Worm (Caenorhabditis elegans): ENCODE results near the gene sto-4.

sto-4 gene

DNA sequence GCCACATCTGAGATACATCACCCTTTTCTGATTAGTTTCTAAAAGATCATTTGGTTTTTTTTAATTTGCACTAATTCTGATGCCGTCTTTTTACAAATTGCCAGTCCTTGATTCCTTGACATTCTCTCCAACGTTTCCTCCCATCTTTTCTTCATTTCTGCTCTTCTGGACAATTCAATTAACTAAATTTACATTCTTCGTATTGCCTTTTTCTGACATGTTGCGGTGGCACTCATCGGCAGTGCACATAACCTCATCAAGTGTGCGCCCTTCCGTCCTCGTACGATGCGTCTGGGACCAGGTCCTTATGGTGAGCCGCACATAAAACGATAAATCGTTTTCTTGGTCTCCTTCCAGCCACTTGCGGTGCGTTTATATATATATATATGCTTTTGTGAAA lies 4.9 kb upstream of the sto-4 start:
- TF ChIP-seq T20F7.1 (GFP tag; optimal IDR thresholded peaks at IDR 0.05): no peak
- no peak for TF ChIP-seq hlh-30 (tag; optimal IDR thresholded peaks at IDR 0.05; ENCODE audit: insufficient read depth)
- no peak for TF ChIP-seq F44E2.7 (GFP tag; IDR thresholded peaks at IDR 0.05)
- no peak for TF ChIP-seq nhr-102 (tag; optimal IDR thresholded peaks at IDR 0.05)
- TF ChIP-seq daf-12 (tag; optimal IDR thresholded peaks at IDR 0.05): no peak
- no peak for TF ChIP-seq attf-4 (tag; optimal IDR thresholded peaks at IDR 0.05)
- TF ChIP-seq F10B5.3 (tag; optimal IDR thresholded peaks at IDR 0.05): no peak

DNA sequence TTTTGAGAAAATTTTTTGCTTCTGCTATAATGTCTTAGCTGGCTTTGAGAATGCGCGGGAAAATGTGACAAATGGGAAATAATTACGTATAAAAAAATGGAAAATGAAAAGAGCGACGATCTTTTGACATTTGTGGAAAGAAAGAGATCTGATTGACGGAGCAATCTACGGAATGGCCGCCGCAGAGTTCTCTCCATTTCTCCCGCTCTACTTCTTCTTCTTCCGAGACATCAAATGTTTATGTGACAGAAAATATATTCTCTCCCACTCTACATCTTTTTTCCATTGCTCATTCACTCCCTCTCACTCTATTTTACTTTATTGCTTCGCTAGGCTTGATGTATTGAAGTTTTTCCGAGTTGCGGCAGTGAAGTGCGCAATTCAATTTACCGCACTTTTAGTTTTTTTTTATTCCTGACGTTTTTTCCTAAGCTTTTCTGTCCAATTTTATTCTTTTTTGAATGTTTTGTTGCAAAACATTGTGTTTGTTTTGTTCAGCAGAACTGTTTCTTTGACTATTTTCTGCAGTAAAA lies 3.4 kb upstream of the sto-4 start:
- no peak for TF ChIP-seq pha-4 (GFP tag; IDR thresholded peaks at IDR 0.05)
- no peak for TF ChIP-seq pha-4 (tag; optimal IDR thresholded peaks at IDR 0.05)
- no peak for TF ChIP-seq tag-97 (GFP tag; IDR thresholded peaks at IDR 0.05)
- TF ChIP-seq attf-4 (tag; optimal IDR thresholded peaks at IDR 0.05): no peak
- peak; percentile 95 for TF ChIP-seq fkh-10 (GFP tag; optimal IDR thresholded peaks at IDR 0.05)
- no peak for TF ChIP-seq Y48G9A.11 (GFP tag; IDR thresholded peaks at IDR 0.05)
- TF ChIP-seq Y105C5A.15 (GFP tag; IDR thresholded peaks at IDR 0.05): no peak
- 0 out of 2 replicates have a peak, but pooled peaks have one; percentile 37 for TF ChIP-seq ctbp-1 (GFP tag; IDR thresholded peaks at IDR 0.05)
- TF ChIP-seq lsy-2 (tag; optimal IDR thresholded peaks at IDR 0.05): peak in 1 of 2 experiments; percentile 18
- TF ChIP-seq hmg-1.1 (GFP tag; IDR thresholded peaks at IDR 0.05): 0 out of 2 replicates have a peak, but pooled peaks have one; percentile 20

DNA sequence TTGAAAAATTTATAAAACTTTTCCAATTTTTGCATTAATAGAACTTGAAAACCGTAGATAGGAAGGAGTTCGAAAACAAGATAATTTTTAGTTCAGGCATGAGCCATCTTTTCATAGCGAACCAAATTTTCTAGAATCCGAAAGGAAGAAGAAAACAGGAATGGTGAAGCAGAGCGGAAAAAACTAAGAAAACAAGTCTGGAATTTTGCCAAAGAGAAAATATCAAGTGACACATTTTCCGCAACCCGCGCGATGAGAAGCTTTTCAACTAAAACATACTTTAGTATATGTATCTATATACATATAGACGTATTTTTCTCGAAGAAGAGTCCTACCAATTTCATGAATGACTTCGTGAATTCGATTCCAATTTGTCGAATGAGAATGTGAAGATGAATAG lies 2.4 kb upstream of the sto-4 start:
- TF ChIP-seq snpc-4 (tag; optimal IDR thresholded peaks at IDR 0.05) (no peak), aha-1 (tag) (peak; percentile 64)

DNA sequence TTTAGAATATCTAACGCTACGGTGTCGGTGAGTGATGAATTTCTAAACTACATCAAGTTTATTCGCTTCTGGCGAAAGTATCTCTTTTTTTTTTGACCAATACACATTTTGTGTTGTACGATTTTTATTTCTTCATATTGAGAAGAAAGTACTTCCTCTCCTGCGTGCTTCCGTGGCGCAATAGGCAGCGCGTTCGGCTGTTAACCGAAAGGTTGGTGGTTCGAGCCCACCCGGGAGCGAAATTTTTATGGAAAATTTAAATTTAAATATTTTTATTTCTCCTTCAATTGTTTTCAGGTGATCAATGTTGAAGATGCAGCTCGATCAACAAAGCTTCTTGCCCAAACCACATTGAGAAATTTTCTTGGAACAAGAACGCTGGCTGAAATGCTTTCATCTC lies 1.6 kb downstream of the sto-4 start:
- peak; percentile 54; the same call in 1 of the 2 replicates for TF ChIP-seq ceh-20 (GFP tag; IDR thresholded peaks at IDR 0.05)
- no peak for TF ChIP-seq mxl-3 (GFP tag; optimal IDR thresholded peaks at IDR 0.05)
- peak; percentile 35 for TF ChIP-seq nhr-48 (tag; optimal IDR thresholded peaks at IDR 0.05)
- no peak for TF ChIP-seq R02D3.7 (tag; optimal IDR thresholded peaks at IDR 0.05)
- TF ChIP-seq unc-62 (GFP tag; optimal IDR thresholded peaks at IDR 0.05 in 1 of 2): no peak
- no peak for TF ChIP-seq unc-62 (tag; optimal IDR thresholded peaks at IDR 0.05)
- TF ChIP-seq nhr-77 (tag; optimal IDR thresholded peaks at IDR 0.05): no peak
- no peak for TF ChIP-seq T20F7.1 (GFP tag; optimal IDR thresholded peaks at IDR 0.05)
- TF ChIP-seq skn-1 (tag; optimal IDR thresholded peaks at IDR 0.05): no peak
- TF ChIP-seq lin-15B (tag; optimal IDR thresholded peaks at IDR 0.05): no peak
- no peak for TF ChIP-seq zip-11 (GFP tag; IDR thresholded peaks at IDR 0.05)
- no peak for TF ChIP-seq ceh-82 (tag; optimal IDR thresholded peaks at IDR 0.05)
- TF ChIP-seq dmd-9 (GFP tag; IDR thresholded peaks at IDR 0.05): no peak
- no peak for TF ChIP-seq nhr-41 (GFP tag; IDR thresholded peaks at IDR 0.05)
- peak; percentile 57; the same call in 1 of the 2 replicates for TF ChIP-seq tra-1 (GFP tag; IDR thresholded peaks at IDR 0.05)
- no peak for TF ChIP-seq lin-29 (GFP tag; IDR thresholded peaks at IDR 0.05)
- TF ChIP-seq F37D6.2 (tag; optimal IDR thresholded peaks at IDR 0.05): no peak
- TF ChIP-seq D1046.2 (GFP tag; IDR thresholded peaks at IDR 0.05): 0 out of 2 replicates have a peak, but pooled peaks have one; percentile 76
- no peak for TF ChIP-seq ama-1 (optimal IDR thresholded peaks at IDR 0.05)
- TF ChIP-seq nhr-102 (tag; optimal IDR thresholded peaks at IDR 0.05): peak; percentile 54
- no peak for TF ChIP-seq saeg-2 (GFP tag; IDR thresholded peaks at IDR 0.05)
- no peak for TF ChIP-seq mdl-1 (tag; optimal IDR thresholded peaks at IDR 0.05)
- TF ChIP-seq daf-16 (GFP tag; optimal IDR thresholded peaks at IDR 0.05): peak; percentile 24 to 73
- TF ChIP-seq daf-16 (tag; optimal IDR thresholded peaks at IDR 0.05): no peak
- TF ChIP-seq F44E2.7 (GFP tag; IDR thresholded peaks at IDR 0.05): no peak
- peak; percentile 76 for TF ChIP-seq arid-1 (GFP tag; conservative IDR thresholded peaks at IDR 0.05)
- TF ChIP-seq dmd-8 (GFP tag; IDR thresholded peaks at IDR 0.05): peak; percentile 73; the same call in 1 of the 2 replicates
- TF ChIP-seq php-3 (GFP tag; IDR thresholded peaks at IDR 0.05): peak; percentile 33; the same call in 1 of the 2 replicates
- no peak for TF ChIP-seq nhr-111 (GFP tag; optimal IDR thresholded peaks at IDR 0.05)
- peak; percentile 51 for TF ChIP-seq spr-3 (GFP tag; optimal IDR thresholded peaks at IDR 0.05)
- TF ChIP-seq hlh-11 (tag; optimal IDR thresholded peaks at IDR 0.05): peak; percentile 41
- peak; percentile 61; the same call in 1 of the 2 replicates for TF ChIP-seq F26F4.8 (GFP tag; conservative IDR thresholded peaks at IDR 0.05)

Measured in whole organism, L4 larva.